Worm (Caenorhabditis elegans): ENCODE data around the gene F19C6.4.

DNA sequence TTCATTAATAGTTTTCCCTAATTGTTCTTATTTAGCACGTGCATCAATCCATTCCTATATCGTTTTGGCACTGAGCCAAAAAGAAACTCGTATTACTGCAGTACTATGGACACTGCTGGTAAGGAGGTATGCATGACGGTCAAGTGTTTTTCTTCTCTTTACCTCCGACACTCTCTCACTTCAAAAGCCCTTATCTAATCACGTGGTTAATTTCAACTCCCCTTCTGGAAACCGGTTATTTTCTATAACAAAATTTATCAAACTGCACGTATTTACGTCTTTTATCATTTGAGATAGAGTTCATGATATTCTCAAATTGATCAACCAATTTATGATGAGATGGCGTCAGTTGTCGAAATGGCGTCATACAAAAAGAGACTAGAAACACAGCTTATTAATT, 33.8 kb upstream of the F19C6.4 start:
- no peak for TF ChIP-seq him-1 (tag; optimal IDR thresholded peaks at IDR 0.05)
- no peak for TF ChIP-seq dao-5 (tag; optimal IDR thresholded peaks at IDR 0.05)
- no peak for TF ChIP-seq W03F9.2 (tag; optimal IDR thresholded peaks at IDR 0.05)
